Worm (Caenorhabditis elegans): ENCODE measurements around the gene try-8.

- TF ChIP-seq ama-1 (optimal IDR thresholded peaks at IDR 0.05) (no peak), ama-1 (GFP tag; optimal IDR thresholded peaks at IDR 0.05) (no peak), tbp1 (GFP tag; optimal IDR thresholded peaks at IDR 0.05) (no peak), lin-26 (GFP tag; IDR thresholded peaks at IDR 0.05) (no peak), egrh-3 (GFP tag; IDR thresholded peaks at IDR 0.05) (no peak), unc-130 (GFP tag; optimal IDR thresholded peaks at IDR 0.05) (no peak), repo-1 (tag; optimal IDR thresholded peaks at IDR 0.05) (no peak), hmg-20 (GFP tag; IDR thresholded peaks at IDR 0.05) (no peak), K12H6.12 (tag; optimal IDR thresholded peaks at IDR 0.05) (no peak)
These were observed at the start of gene try-8 for ce11 chrV:7454236-7454635.
